Fruit fly (Drosophila melanogaster): Measurements from ENCODE around the gene Lsp1beta.

Gene Lsp1beta

DNA sequence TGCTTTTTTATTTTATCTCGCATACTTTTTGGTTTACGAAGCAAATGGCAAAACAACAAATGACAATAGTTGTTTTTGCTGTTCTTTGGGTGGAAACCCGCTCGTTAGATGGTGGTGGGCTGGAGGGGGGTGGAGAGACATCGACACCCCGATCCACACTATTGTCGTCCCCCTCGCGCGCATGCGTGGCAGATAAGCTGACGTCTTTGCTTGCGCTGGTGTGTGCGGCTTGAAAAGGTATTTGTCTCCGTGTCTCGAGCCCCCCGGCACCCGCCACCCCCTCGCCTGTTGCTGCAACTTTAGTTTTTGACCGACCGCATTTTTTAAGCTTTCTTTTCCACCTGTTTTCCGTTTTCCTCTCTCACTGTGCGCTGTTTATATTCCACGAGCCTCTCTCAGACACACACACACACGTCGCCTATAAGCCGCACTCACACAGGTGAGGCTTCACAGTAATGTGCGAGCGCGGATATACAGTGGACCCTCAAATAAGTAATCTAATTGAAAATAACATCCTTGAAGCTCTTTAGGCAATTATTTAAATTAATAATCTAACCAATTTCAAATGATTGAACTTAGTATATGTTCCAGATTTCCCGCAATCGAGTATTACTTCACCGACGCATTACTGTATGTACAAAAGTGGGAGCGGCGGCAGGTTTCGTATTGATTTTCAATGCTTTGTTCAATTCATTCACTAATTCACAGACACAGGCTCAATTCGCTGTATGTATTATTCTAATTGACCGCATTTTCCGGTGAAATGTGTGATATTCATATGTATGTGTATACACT, 31.2 kb upstream of the Lsp1beta start (continued):
- TF ChIP-seq CG10543 (GFP tag; optimal IDR thresholded peaks at IDR 0.05): peak; percentile 85
- peak; percentile 94 for TF ChIP-seq NfI (GFP tag; optimal IDR thresholded peaks at IDR 0.05)
- peak; percentile 86 for TF ChIP-seq jing (GFP tag; optimal IDR thresholded peaks at IDR 0.05)
- TF ChIP-seq ara (GFP tag; IDR thresholded peaks at IDR 0.05): peak; percentile 95
- peak; percentile 81 for TF ChIP-seq CG31365 (tag; optimal IDR thresholded peaks at IDR 0.05)
- TF ChIP-seq Xbp1 (GFP tag; optimal IDR thresholded peaks at IDR 0.05): peak; percentile 94
- TF ChIP-seq CG17912 (GFP tag; optimal IDR thresholded peaks at IDR 0.05): peak; percentile 86
- TF ChIP-seq eyg (GFP tag; optimal IDR thresholded peaks at IDR 0.05): peak; percentile 83
- TF ChIP-seq Nf-YC (tag; optimal IDR thresholded peaks at IDR 0.05): peak; percentile 82
- peak; percentile 63 for TF ChIP-seq Lhr (GFP tag; optimal IDR thresholded peaks at IDR 0.05)
- TF ChIP-seq gfzf (GFP tag; optimal IDR thresholded peaks at IDR 0.05): no peak
- peak; percentile 79 for TF ChIP-seq gcm2 (GFP tag; optimal IDR thresholded peaks at IDR 0.05)
- TF ChIP-seq slp2 (GFP tag; optimal IDR thresholded peaks at IDR 0.05): peak; percentile 87
- TF ChIP-seq chn (GFP tag; optimal IDR thresholded peaks at IDR 0.05): peak; percentile 85
- peak; percentile 57 for TF ChIP-seq p53 (GFP tag; optimal IDR thresholded peaks at IDR 0.05)
- TF ChIP-seq stc (GFP tag; IDR thresholded peaks at IDR 0.05): peak; percentile 92
- peak; percentile 89 for TF ChIP-seq Fer2 (tag; optimal IDR thresholded peaks at IDR 0.05)
- peak; percentile 75 for TF ChIP-seq CG31388 (GFP tag; optimal IDR thresholded peaks at IDR 0.05)
- peak; percentile 92 for TF ChIP-seq CG32772 (GFP tag; IDR thresholded peaks at IDR 0.05)
- TF ChIP-seq sim (GFP tag; IDR thresholded peaks at IDR 0.05): peak; percentile 72; the same call in 1 of the 2 replicates
- TF ChIP-seq ham (GFP tag; IDR thresholded peaks at IDR 0.05): peak; percentile 76; the same call in 1 of the 2 replicates
- peak; percentile 92 for TF ChIP-seq bab2 (GFP tag; optimal IDR thresholded peaks at IDR 0.05)
- peak; percentile 88 for TF ChIP-seq CG1602 (GFP tag; optimal IDR thresholded peaks at IDR 0.05)
- TF ChIP-seq Rfx (GFP tag; IDR thresholded peaks at IDR 0.05): peak; percentile 98
- peak; percentile 95 for TF ChIP-seq CG34422 (GFP tag; IDR thresholded peaks at IDR 0.05)
- TF ChIP-seq CG6813 (GFP tag; optimal IDR thresholded peaks at IDR 0.05): peak; percentile 91
- peak; percentile 82 for TF ChIP-seq her (GFP tag; optimal IDR thresholded peaks at IDR 0.05)
- peak; percentile 95 for TF ChIP-seq gem (tag; optimal IDR thresholded peaks at IDR 0.05)
- TF ChIP-seq Mrtf (GFP tag; IDR thresholded peaks at IDR 0.05): peak; percentile 95
- peak; percentile 64 for TF ChIP-seq CG4360 (GFP tag; IDR thresholded peaks at IDR 0.05)
- peak; percentile 79 for TF ChIP-seq Asciz (GFP tag; optimal IDR thresholded peaks at IDR 0.05)
- peak; percentile 62 for TF ChIP-seq nom (GFP tag; optimal IDR thresholded peaks at IDR 0.05)
- TF ChIP-seq CG3838 (GFP tag; optimal IDR thresholded peaks at IDR 0.05): peak; percentile 62
- TF ChIP-seq toy (GFP tag; IDR thresholded peaks at IDR 0.05): peak; percentile 90
- TF ChIP-seq klu (GFP tag; IDR thresholded peaks at IDR 0.05): peak; percentile 88
- TF ChIP-seq CG12155 (GFP tag; optimal IDR thresholded peaks at IDR 0.05): peak; percentile 89
- TF ChIP-seq CHES-1-like (GFP tag; optimal IDR thresholded peaks at IDR 0.05): peak; percentile 84
- peak; percentile 93 for TF ChIP-seq CG12391 (tag; optimal IDR thresholded peaks at IDR 0.05)
- TF ChIP-seq pum (GFP tag; optimal IDR thresholded peaks at IDR 0.05): peak; percentile 87
- peak; percentile 93 for TF ChIP-seq CG1233 (GFP tag; optimal IDR thresholded peaks at IDR 0.05)
- peak; percentile 81 for TF ChIP-seq CG1832 (GFP tag; optimal IDR thresholded peaks at IDR 0.05)
- TF ChIP-seq sima (GFP tag; optimal IDR thresholded peaks at IDR 0.05): peak; percentile 75
- TF ChIP-seq Oli (tag; optimal IDR thresholded peaks at IDR 0.05): peak; percentile 94
- peak; percentile 80 for TF ChIP-seq CG11398 (GFP tag; optimal IDR thresholded peaks at IDR 0.05)
- TF ChIP-seq CG17359 (tag; optimal IDR thresholded peaks at IDR 0.05): peak; percentile 95
- peak; percentile 69 for TF ChIP-seq exex (tag; optimal IDR thresholded peaks at IDR 0.05)
- TF ChIP-seq Rx (GFP tag; IDR thresholded peaks at IDR 0.05): peak; percentile 90
- TF ChIP-seq gce (GFP tag; IDR thresholded peaks at IDR 0.05): peak; percentile 92; the same call in 2 of the 3 replicates
- peak; percentile 83 for TF ChIP-seq CG33213 (GFP tag; optimal IDR thresholded peaks at IDR 0.05)

All from whole organism, embryonic.